Fruit fly (Drosophila melanogaster) Kc167 (cell line): ENCODE results near the gene Or98b.

Experiments
- Myc ChIP-seq: fragments of >200 bp; optimal IDR thresholded peaks from 2 replicates; lab custom pipeline; 2017; ENCODE audit warnings: missing external identifiers
- Sin3A ChIP-seq: fragments of >200 bp; optimal IDR thresholded peaks from 2 replicates; lab custom pipeline; 2018; ENCODE audit warnings: missing external identifiers
- h ChIP-seq: fragments of >200 bp; optimal IDR thresholded peaks from 3 replicates; lab custom pipeline; 2018; ENCODE audit warnings: missing external identifiers
- insv ChIP-seq: fragments of >200 bp; optimal IDR thresholded peaks from 3 replicates; lab custom pipeline; 2018; ENCODE audit warnings: missing external identifiers
- psq ChIP-seq: fragments of >200 bp; optimal IDR thresholded peaks from 2 replicates; lab custom pipeline; 2017; ENCODE audit warnings: missing external identifiers
- ttk ChIP-seq: sonication (Bioruptor generic); optimal IDR thresholded peaks from 2 replicates; lab custom pipeline; 2017; ENCODE audit warnings: missing external identifiers

Or98b gene

dm6 chr3R:28345287-28345686 is 6.8 kb upstream of the Or98b start:
- TF ChIP-seq Sin3A (lab: Kevin White, UChicago), result no peak
- no peak for TF ChIP-seq insv (lab: Kevin White, UChicago)
- no peak for TF ChIP-seq ttk (lab: Kevin White, UChicago)
- TF ChIP-seq h (lab: Kevin White, UChicago), result no peak
- no peak for TF ChIP-seq Myc (lab: Kevin White, UChicago)

- no peak for TF ChIP-seq psq (lab: Kevin White, UChicago)
- no peak for TF ChIP-seq Sin3A (lab: Kevin White, UChicago)
- TF ChIP-seq insv (lab: Kevin White, UChicago), result no peak
- no peak for TF ChIP-seq ttk (lab: Kevin White, UChicago)
- no peak for TF ChIP-seq h (lab: Kevin White, UChicago)
- TF ChIP-seq Myc (lab: Kevin White, UChicago), result no peak
Measured at dm6 chr3R:28359613-28360012, 7.6 kb downstream of the Or98b start.

dm6 chr3R:28375785-28376184 is 23.7 kb downstream of the Or98b start:
- no peak for TF ChIP-seq Myc (lab: Kevin White, UChicago)

DNA sequence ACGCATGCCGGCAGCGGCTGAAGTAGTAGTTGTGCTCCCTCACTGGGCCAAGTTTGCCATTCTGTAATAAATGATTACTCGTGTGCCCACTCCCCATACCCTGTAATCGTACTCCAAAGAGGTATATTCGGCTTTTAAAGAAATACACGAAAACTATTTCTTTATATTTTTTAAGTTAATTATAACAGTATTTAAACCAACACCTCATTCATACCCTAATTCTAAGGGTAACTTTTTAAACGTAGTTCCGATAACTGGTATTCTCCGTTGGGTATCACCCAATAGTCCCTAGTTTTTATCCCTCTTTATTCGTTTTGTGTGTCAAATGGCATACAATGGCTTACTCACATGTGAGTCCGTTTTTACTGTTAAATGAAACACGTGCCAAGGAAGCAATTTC is 25.6 kb downstream of the Or98b start:
- TF ChIP-seq h (lab: Kevin White, UChicago), result no peak
- TF ChIP-seq psq (lab: Kevin White, UChicago), result no peak
- no peak for TF ChIP-seq Myc (lab: Kevin White, UChicago)
- no peak for TF ChIP-seq insv (lab: Kevin White, UChicago)
- TF ChIP-seq ttk (lab: Kevin White, UChicago), result no peak
- no peak for TF ChIP-seq Sin3A (lab: Kevin White, UChicago)

- TF ChIP-seq Myc (lab: Kevin White, UChicago), result no peak
- TF ChIP-seq ttk (lab: Kevin White, UChicago), result no peak
Measured at dm6 chr3R:28389864-28390263, 37.8 kb downstream of the Or98b start.
